Worm (Caenorhabditis elegans): ENCODE results near the gene pitr-3.
A peak's percentile ranks its signal among the peaks of the same experiment; 100 is the strongest.

pitr-3 gene

ce11 chrV:9175218-9175837 is 34.1 kb upstream of the pitr-3 start, which contains the start of gene spas-1 (continued):
- TF ChIP-seq aha-1 (tag; optimal IDR thresholded peaks at IDR 0.05): no peak
- no peak for TF ChIP-seq tlp-1 (tag; optimal IDR thresholded peaks at IDR 0.05)
- peak; percentile 88 for TF ChIP-seq unc-130 (tag; optimal IDR thresholded peaks at IDR 0.05)
- TF ChIP-seq snpc-4 (tag; optimal IDR thresholded peaks at IDR 0.05): peak; percentile 91
- peak; percentile 92 for TF ChIP-seq nhr-19 (GFP tag; conservative IDR thresholded peaks at IDR 0.05)
- TF ChIP-seq hlh-17 (GFP tag; optimal IDR thresholded peaks at IDR 0.05; ENCODE audit: borderline replicate concordance): no peak
- TF ChIP-seq tbx-2 (tag; optimal IDR thresholded peaks at IDR 0.05): peak; percentile 92
- TF ChIP-seq nhr-237 (tag; optimal IDR thresholded peaks at IDR 0.05): no peak
- peak; percentile 81 for TF ChIP-seq grh-1 (GFP tag; IDR thresholded peaks at IDR 0.05)
- peak; percentile 76 for TF ChIP-seq ztf-4 (tag; optimal IDR thresholded peaks at IDR 0.05)

ce11 chrV:9173789-9174188 is 32.6 kb upstream of the pitr-3 start, which contains the start of gene pqn-16:
Gene pqn-16 (plus strand): TSS chrV:9174089.
- TF ChIP-seq ceh-8 (GFP tag; optimal IDR thresholded peaks at IDR 0.05) (no peak), nhr-77 (tag; optimal IDR thresholded peaks at IDR 0.05) (no peak), nhr-12 (tag; optimal IDR thresholded peaks at IDR 0.05) (no peak), unc-30 (tag; optimal IDR thresholded peaks at IDR 0.05) (no peak), egl-27 (tag; optimal IDR thresholded peaks at IDR 0.05) (no peak), elt-2 (tag; optimal IDR thresholded peaks at IDR 0.05) (no peak), C34B4.2 (tag; optimal IDR thresholded peaks at IDR 0.05) (no peak), nhr-237 (tag; optimal IDR thresholded peaks at IDR 0.05) (no peak)

ce11 chrV:9172989-9173388 is 31.8 kb upstream of the pitr-3 start, which contains the start of gene gad-3:
Gene gad-3 (minus strand): TSS chrV:9173005.
- peak; percentile 41 for TF ChIP-seq lin-14 (GFP tag; optimal IDR thresholded peaks at IDR 0.05)
- TF ChIP-seq sup-37 (GFP tag; optimal IDR thresholded peaks at IDR 0.05): no peak
- TF ChIP-seq elt-3 (tag; optimal IDR thresholded peaks at IDR 0.05): no peak
- TF ChIP-seq unc-98 (GFP tag; IDR thresholded peaks at IDR 0.05): no peak
- TF ChIP-seq lsy-2 (tag; optimal IDR thresholded peaks at IDR 0.05): no peak
- no peak for TF ChIP-seq snpc-4 (tag; optimal IDR thresholded peaks at IDR 0.05)
- no peak for TF ChIP-seq swsn-7 (tag; optimal IDR thresholded peaks at IDR 0.05)
- TF ChIP-seq elt-2 (tag; optimal IDR thresholded peaks at IDR 0.05): peak; percentile 52
- TF ChIP-seq hlh-4 (tag; optimal IDR thresholded peaks at IDR 0.05): no peak
- TF ChIP-seq ztf-11 (tag; optimal IDR thresholded peaks at IDR 0.05): no peak
- TF ChIP-seq fkh-4 (tag; optimal IDR thresholded peaks at IDR 0.05; ENCODE audit: borderline replicate concordance): no peak
- TF ChIP-seq blmp-1 (tag; optimal IDR thresholded peaks at IDR 0.05): peak; percentile 7
- no peak for TF ChIP-seq lin-15B (tag; optimal IDR thresholded peaks at IDR 0.05)
- peak; percentile 41 for TF ChIP-seq nhr-85 (tag)
- no peak for TF ChIP-seq mab-9 (GFP tag; IDR thresholded peaks at IDR 0.05)
- TF ChIP-seq ceh-63 (GFP tag; optimal IDR thresholded peaks at IDR 0.05): no peak

ce11 chrV:9168089-9168488 is 26.9 kb upstream of the pitr-3 start, which contains the start of gene B0222.11:
Gene B0222.11 (minus strand): TSS chrV:9168189.
- TF ChIP-seq ceh-8 (GFP tag; optimal IDR thresholded peaks at IDR 0.05) (no peak), lin-15B (tag; optimal IDR thresholded peaks at IDR 0.05) (no peak), dpl-1 (GFP tag; optimal IDR thresholded peaks at IDR 0.05) (no peak), ama-1 (optimal IDR thresholded peaks at IDR 0.05) (no peak)

- TF ChIP-seq nhr-47 (tag; optimal IDR thresholded peaks at IDR 0.05): peak; percentile 13
- TF ChIP-seq nhr-71 (tag; optimal IDR thresholded peaks at IDR 0.05): peak; percentile 46
- peak; percentile 57 for TF ChIP-seq nhr-20 (tag; optimal IDR thresholded peaks at IDR 0.05)
- TF ChIP-seq hlh-4 (tag; optimal IDR thresholded peaks at IDR 0.05): no peak
- TF ChIP-seq mep-1 (tag; optimal IDR thresholded peaks at IDR 0.05): peak; percentile 32
- TF ChIP-seq C16A3.4 (tag; optimal IDR thresholded peaks at IDR 0.05): peak; percentile 12
- TF ChIP-seq elt-3 (tag; optimal IDR thresholded peaks at IDR 0.05): peak in 1 of 6 experiments; percentile 35
- no peak for TF ChIP-seq nhr-11 (tag; optimal IDR thresholded peaks at IDR 0.05)
- TF ChIP-seq fkh-4 (tag; optimal IDR thresholded peaks at IDR 0.05; ENCODE audit: borderline replicate concordance): no peak
- peak; percentile 34 for TF ChIP-seq grh-1 (GFP tag; IDR thresholded peaks at IDR 0.05)
- peak; percentile 33 for TF ChIP-seq nhr-90 (tag; optimal IDR thresholded peaks at IDR 0.05; ENCODE audit: poor library complexity)
- TF ChIP-seq pqm-1 (tag; optimal IDR thresholded peaks at IDR 0.05): no peak
- no peak for TF ChIP-seq ceh-63 (GFP tag; optimal IDR thresholded peaks at IDR 0.05)
- no peak for TF ChIP-seq ces-1 (GFP tag; optimal IDR thresholded peaks at IDR 0.05)
- peak; percentile 43 for TF ChIP-seq snu-23 (GFP tag; optimal IDR thresholded peaks at IDR 0.05)
- TF ChIP-seq sox-4 (tag; optimal IDR thresholded peaks at IDR 0.05): no peak
- TF ChIP-seq vab-15 (tag; optimal IDR thresholded peaks at IDR 0.05): no peak
- peak; percentile 89 for TF ChIP-seq nhr-85 (tag)
- TF ChIP-seq lsy-2 (tag; optimal IDR thresholded peaks at IDR 0.05): peak in 1 of 2 experiments; percentile 19
Measured at ce11 chrV:9166306-9166705, 25.1 kb upstream of the pitr-3 start.
